Worm (Caenorhabditis elegans) whole organism, L4 larva: ENCODE measurements around the gene C28F5.1.

Experiments used
- D1046.2 ChIP-seq: fragments of 200-800 bp; sonication (Bioruptor generic); IDR thresholded peaks from 2 replicates; pipeline ENCODE4 v1.3.6; 2022; ENCODE audit warnings: missing genetic modification characterization, missing compliant biosample characterization
- F44E2.7 ChIP-seq: fragments of 200-800 bp; sonication (Bioruptor generic); IDR thresholded peaks from 2 replicates; pipeline ENCODE4 v2.1.2; 2022; ENCODE audit warnings: missing genetic modification characterization, missing compliant biosample characterization
- Y5F2A.4 ChIP-seq: fragments of 200-800 bp; sonication (Bioruptor generic); optimal IDR thresholded peaks from 2 replicates; lab custom pipeline; 2018; ENCODE audit warnings: mild to moderate bottlenecking, missing genetic modification characterization, missing compliant biosample characterization
- ZK337.2 ChIP-seq: fragments of 200-800 bp; sonication (Bioruptor generic); IDR thresholded peaks from 2 replicates; pipeline ENCODE4 v1.3.6; 2022; ENCODE audit warnings: missing genetic modification reagents, missing genetic modification characterization, missing compliant biosample characterization
- ZK546.5 ChIP-seq, 2 experiments: sonication (generic microtip); optimal IDR thresholded peaks; 2 replicates each; lab custom pipeline; 2017; ENCODE audit warnings: missing biosample characterization in 2 of 2, missing genetic modification characterization in 2 of 2
- aha-1 ChIP-seq: fragments of 150-350 bp; peaks from one replicate; lab custom pipeline; 2014; ENCODE audit warnings: missing biosample characterization, missing genetic modification characterization
- ama-1 ChIP-seq: fragments of 150-350 bp; optimal IDR thresholded peaks from 2 replicates; lab custom pipeline; 2014; ENCODE audit warnings: inconsistent platforms, mixed read lengths
- ceh-20 ChIP-seq: fragments of 200-800 bp; sonication (Bioruptor generic); IDR thresholded peaks from 2 replicates; pipeline ENCODE4 v1.3.6; 2022; ENCODE audit warnings: missing genetic modification reagents, missing genetic modification characterization, missing compliant biosample characterization
- ceh-28 ChIP-seq: fragments of 150-350 bp; optimal IDR thresholded peaks from 2 replicates; lab custom pipeline; 2014; ENCODE audit warnings: missing biosample characterization, missing genetic modification reagents, missing genetic modification characterization
- ceh-82 ChIP-seq: sonication (generic microtip); optimal IDR thresholded peaks from 2 replicates; lab custom pipeline; 2017; ENCODE audit warnings: missing biosample characterization, missing genetic modification characterization
- daf-16 ChIP-seq, 3 experiments: sonication (generic microtip); optimal IDR thresholded peaks; 2 replicates each; lab custom pipeline; 2016 to 2017; ENCODE audit warnings: missing genetic modification characterization in 3 of 3, missing genetic modification reagents in 3 of 3, mild to moderate bottlenecking in 2 of 3, missing compliant biosample characterization in 2 of 3, missing biosample characterization in 1 of 3, moderate library complexity in 1 of 3
- fos-1 ChIP-seq: fragments of 150-350 bp; optimal IDR thresholded peaks from 2 replicates; lab custom pipeline; 2014; ENCODE audit warnings: missing biosample characterization, missing genetic modification characterization
- hlh-30 ChIP-seq: sonication (generic microtip); optimal IDR thresholded peaks from 2 replicates; lab custom pipeline; 2017; ENCODE audit warnings: antibody characterized with exemption, mild to moderate bottlenecking, missing genetic modification characterization, missing compliant biosample characterization; ENCODE audit not compliant: insufficient read depth
- lin-15B ChIP-seq: fragments of 150-350 bp; sonication (generic microtip); optimal IDR thresholded peaks from 3 replicates; lab custom pipeline; 2014; ENCODE audit warnings: missing biosample characterization, missing genetic modification characterization
- madf-5 ChIP-seq, 2 experiments: fragments of 200-800 bp; sonication (Bioruptor generic); IDR thresholded peaks; 2 replicates each; pipeline ENCODE4 v1.3.6; 2022; ENCODE audit warnings: missing compliant biosample characterization in 2 of 2, missing genetic modification characterization in 2 of 2
- madf-9 ChIP-seq: fragments of 200-800 bp; sonication (Bioruptor generic); conservative IDR thresholded peaks from 2 replicates; pipeline ENCODE4 v1.3.6; 2022; ENCODE audit warnings: missing genetic modification reagents, missing genetic modification characterization, missing compliant biosample characterization
- mdt-29 ChIP-seq: fragments of 200-800 bp; sonication (Bioruptor generic); IDR thresholded peaks from 2 replicates; pipeline ENCODE4 v1.3.6; 2022; ENCODE audit warnings: missing genetic modification reagents, missing genetic modification characterization, missing compliant biosample characterization
- nhr-237 ChIP-seq: sonication (generic microtip); optimal IDR thresholded peaks from 2 replicates; lab custom pipeline; 2017; ENCODE audit warnings: missing biosample characterization, missing genetic modification characterization
- nhr-25 ChIP-seq: sonication (generic microtip); optimal IDR thresholded peaks from 2 replicates; lab custom pipeline; 2017; ENCODE audit warnings: missing genetic modification characterization, mild to moderate bottlenecking, missing compliant biosample characterization, antibody characterized with exemption, moderate library complexity, borderline replicate concordance; ENCODE audit not compliant: insufficient read depth
- nhr-48 ChIP-seq: sonication (generic microtip); optimal IDR thresholded peaks from 2 replicates; lab custom pipeline; 2016; ENCODE audit warnings: mild to moderate bottlenecking, missing genetic modification characterization, missing compliant biosample characterization
- nhr-6 ChIP-seq: fragments of 150-350 bp; optimal IDR thresholded peaks from 2 replicates; lab custom pipeline; 2014; ENCODE audit warnings: missing biosample characterization, missing genetic modification characterization
- nhr-77 ChIP-seq: fragments of 150-350 bp; optimal IDR thresholded peaks from 2 replicates; lab custom pipeline; 2014; ENCODE audit warnings: missing biosample characterization, missing genetic modification characterization
- php-3 ChIP-seq: fragments of 200-800 bp; sonication (Bioruptor generic); IDR thresholded peaks from 2 replicates; pipeline ENCODE4 v1.3.6; 2022; ENCODE audit warnings: missing genetic modification reagents, missing genetic modification characterization, missing compliant biosample characterization
- set-16 ChIP-seq: fragments of 200-800 bp; sonication (Bioruptor generic); IDR thresholded peaks from 2 replicates; pipeline ENCODE4 v1.3.6; 2022; ENCODE audit warnings: missing genetic modification reagents, missing genetic modification characterization, missing compliant biosample characterization
- snpc-1.2 ChIP-seq: fragments of 200-800 bp; sonication (Bioruptor generic); IDR thresholded peaks from 2 replicates; pipeline ENCODE4 v1.3.6; 2022; ENCODE audit warnings: missing genetic modification reagents, missing genetic modification characterization, missing compliant biosample characterization
- spr-1 ChIP-seq: sonication (generic microtip); optimal IDR thresholded peaks from 2 replicates; lab custom pipeline; 2016; ENCODE audit warnings: mild to moderate bottlenecking, missing genetic modification characterization, missing compliant biosample characterization
- tra-1 ChIP-seq: fragments of 200-800 bp; sonication (Bioruptor generic); IDR thresholded peaks from 2 replicates; pipeline ENCODE4 v1.3.6; 2022; ENCODE audit warnings: missing genetic modification reagents, missing genetic modification characterization, missing compliant biosample characterization
- unc-39 ChIP-seq: sonication (generic microtip); optimal IDR thresholded peaks from 2 replicates; lab custom pipeline; 2017; ENCODE audit warnings: missing biosample characterization, missing genetic modification characterization
- unc-62 ChIP-seq, 3 experiments: fragments of 150-350 bp in 1 of 3; sonication (generic microtip); optimal IDR thresholded peaks in 2 of 3; peaks in 1 of 3; 1 replicate in 1 of 3; 2 replicates in 2 of 3; lab custom pipeline; 2014 to 2017; ENCODE audit warnings: missing biosample characterization in 3 of 3, missing genetic modification characterization in 3 of 3, missing genetic modification reagents in 3 of 3, missing genotype in 1 of 3
- zip-11 ChIP-seq: fragments of 200-800 bp; sonication (Bioruptor generic); IDR thresholded peaks from 2 replicates; pipeline ENCODE4 v1.3.6; 2022; ENCODE audit warnings: missing genetic modification characterization, missing compliant biosample characterization

Gene C28F5.1

ce11 chrII:7554716-7555247 is 49.7 kb downstream of the C28F5.1 start (continued):
- TF ChIP-seq zip-11 (GFP tag; lab: Robert Waterston, UW), result no peak
- TF ChIP-seq ceh-20 (GFP tag; lab: Robert Waterston, UW), result no peak
- TF ChIP-seq hlh-30 (tag; lab: Kevin White, UChicago), result peak; percentile 87
- no peak for TF ChIP-seq Y5F2A.4 (GFP tag; lab: Kevin White, UChicago)
- no peak for TF ChIP-seq daf-16 (GFP tag; optimal IDR thresholded peaks at IDR 0.05; lab: Kevin White, UChicago)
- peak; percentile 85 for TF ChIP-seq daf-16 (tag; optimal IDR thresholded peaks at IDR 0.05; lab: Kevin White, UChicago)
- TF ChIP-seq nhr-237, result no peak
- no peak for TF ChIP-seq ceh-28 (tag; lab: Kevin White, UChicago)
- TF ChIP-seq ZK337.2 (GFP tag; lab: Robert Waterston, UW), result no peak
- no peak for TF ChIP-seq madf-5 (GFP tag; IDR thresholded peaks at IDR 0.05; lab: Robert Waterston, UW)
- no peak for TF ChIP-seq D1046.2 (GFP tag; lab: Robert Waterston, UW)
- TF ChIP-seq fos-1, result no peak
- TF ChIP-seq ceh-82, result no peak
- no peak for TF ChIP-seq ZK546.5 (tag; optimal IDR thresholded peaks at IDR 0.05; lab: Kevin White, UChicago)
- TF ChIP-seq F44E2.7 (GFP tag; lab: Robert Waterston, UW), result no peak
- TF ChIP-seq lin-15B (tag; lab: Kevin White, UChicago), result no peak
- TF ChIP-seq unc-62 (GFP tag; optimal IDR thresholded peaks at IDR 0.05 in 1 of 2; lab: Kevin White, UChicago), result peak in 1 of 2 experiments; percentile 98
- no peak for TF ChIP-seq unc-62 (tag; optimal IDR thresholded peaks at IDR 0.05; lab: Kevin White, UChicago)
- TF ChIP-seq nhr-6 (tag; lab: Kevin White, UChicago), result no peak
- TF ChIP-seq nhr-25 (tag; lab: Kevin White, UChicago), result peak; percentile 6
- no peak for TF ChIP-seq spr-1
- TF ChIP-seq madf-9, result 0 out of 2 replicates have a peak, but pooled peaks have one; percentile 30
- no peak for TF ChIP-seq mdt-29 (GFP tag; lab: Robert Waterston, UW)
- TF ChIP-seq ama-1, result no peak
- TF ChIP-seq set-16 (GFP tag; lab: Robert Waterston, UW), result no peak
- TF ChIP-seq tra-1 (GFP tag; lab: Robert Waterston, UW), result peak; percentile 68
- TF ChIP-seq nhr-48 (tag; lab: Kevin White, UChicago), result peak; percentile 43
- TF ChIP-seq unc-39, result no peak
- peak; percentile 74 for TF ChIP-seq php-3
- no peak for TF ChIP-seq snpc-1.2 (GFP tag; lab: Robert Waterston, UW)
- peak; percentile 78 for TF ChIP-seq nhr-77 (tag; lab: Kevin White, UChicago)

ce11 chrII:7555454-7555853 is 50.3 kb downstream of the C28F5.1 start, which contains the start of gene ZK1290.14:
Gene ZK1290.14 (minus strand): TSS chrII:7555592.
- TF ChIP-seq aha-1 (peak; percentile 68), ama-1 (no peak)
